Fruit fly (Drosophila melanogaster): ENCODE data around the gene CG15040.

- TF ChIP-seq CG9139 (GFP tag; optimal IDR thresholded peaks at IDR 0.05) (no peak), CG11762 (GFP tag; optimal IDR thresholded peaks at IDR 0.05; ENCODE audit: insufficient read depth) (no peak), CG8119 (GFP tag; IDR thresholded peaks at IDR 0.05) (no peak), acj6 (GFP tag; optimal IDR thresholded peaks at IDR 0.05) (no peak), Gug (GFP tag; IDR thresholded peaks at IDR 0.05) (no peak), spab (GFP tag; optimal IDR thresholded peaks at IDR 0.05) (no peak), CG16779 (tag; optimal IDR thresholded peaks at IDR 0.05) (no peak), CG7368 (GFP tag; optimal IDR thresholded peaks at IDR 0.05) (no peak)
Observed at dm6 chrX:18587265-18587664, 30.1 kb downstream of the CG15040 start.

All from whole organism, prepupa.